Fruit fly (Drosophila melanogaster): ENCODE data around the gene Srp9.

- TF ChIP-seq rn (GFP tag; IDR thresholded peaks at IDR 0.05) = no peak
- TF ChIP-seq CG8159 (tag; optimal IDR thresholded peaks at IDR 0.05) = no peak
- no peak for TF ChIP-seq CG10348 (GFP tag; IDR thresholded peaks at IDR 0.05)
- TF ChIP-seq CG34367 (tag; optimal IDR thresholded peaks at IDR 0.05) = no peak
- no peak for TF ChIP-seq CG17806 (tag; optimal IDR thresholded peaks at IDR 0.05)
- no peak for TF ChIP-seq EcR (GFP tag; optimal IDR thresholded peaks at IDR 0.05)
- no peak for TF ChIP-seq CG4496 (GFP tag; IDR thresholded peaks at IDR 0.05)
These were observed 31.0 kb downstream of the Srp9 start for dm6 chr3L:7967203-7967602.
